Worm (Caenorhabditis elegans) whole organism, late embryonic: ENCODE data around the gene C02D5.2.
A peak's percentile ranks its signal among the peaks of the same experiment; 100 is the strongest.

ENCODE experiments used
- C08G9.2 ChIP-seq: sonication (generic microtip); optimal IDR thresholded peaks from 2 replicates; lab custom pipeline; 2016; ENCODE audit warnings: mild to moderate bottlenecking, missing genetic modification characterization, moderate library complexity, missing compliant biosample characterization
- F13H6.1 ChIP-seq: sonication (generic microtip); optimal IDR thresholded peaks from 2 replicates; lab custom pipeline; 2016; ENCODE audit warnings: missing genetic modification characterization, missing compliant biosample characterization
- K02D7.2 ChIP-seq: sonication (generic microtip); optimal IDR thresholded peaks from 2 replicates; lab custom pipeline; 2017; ENCODE audit warnings: mild to moderate bottlenecking, missing genetic modification characterization, missing compliant biosample characterization
- K09A11.1 ChIP-seq: sonication (generic microtip); optimal IDR thresholded peaks from 2 replicates; lab custom pipeline; 2017; ENCODE audit warnings: antibody characterized with exemption, mild to moderate bottlenecking, missing genetic modification characterization, missing compliant biosample characterization; ENCODE audit not compliant: insufficient read depth
- T23F11.4 ChIP-seq: fragments of 200-800 bp; sonication (Bioruptor generic); optimal IDR thresholded peaks from 2 replicates; lab custom pipeline; 2018; ENCODE audit warnings: mild to moderate bottlenecking, missing genetic modification characterization, missing compliant biosample characterization
- ahr-1 ChIP-seq: sonication (generic microtip); optimal IDR thresholded peaks from 2 replicates; lab custom pipeline; 2016; ENCODE audit warnings: missing genetic modification characterization, missing compliant biosample characterization
- ama-1 ChIP-seq: fragments of 150-350 bp; optimal IDR thresholded peaks from 2 replicates; lab custom pipeline; 2014
- ceh-14 ChIP-seq: sonication (generic microtip); optimal IDR thresholded peaks from 2 replicates; lab custom pipeline; 2016; ENCODE audit warnings: missing genotype, missing genetic modification characterization, missing compliant biosample characterization
- ceh-24 ChIP-seq: sonication (generic microtip); optimal IDR thresholded peaks from 2 replicates; lab custom pipeline; 2016; ENCODE audit warnings: mild to moderate bottlenecking, missing genetic modification characterization, missing compliant biosample characterization
- ceh-30 ChIP-seq: fragments of 150-350 bp; optimal IDR thresholded peaks from 2 replicates; lab custom pipeline; 2014; ENCODE audit warnings: missing biosample characterization, missing genetic modification characterization
- ceh-31 ChIP-seq: sonication (generic microtip); optimal IDR thresholded peaks from 2 replicates; lab custom pipeline; 2016; ENCODE audit warnings: missing genetic modification characterization, missing compliant biosample characterization
- ceh-34 ChIP-seq: sonication (generic microtip); optimal IDR thresholded peaks from 2 replicates; lab custom pipeline; 2016; ENCODE audit warnings: mild to moderate bottlenecking, missing genetic modification characterization, missing compliant biosample characterization
- ceh-45 ChIP-seq: fragments of 200-800 bp; sonication (Bioruptor generic); IDR thresholded peaks from 2 replicates; pipeline ENCODE4 v1.3.6; 2022; ENCODE audit warnings: missing genetic modification reagents, missing genetic modification characterization, missing compliant biosample characterization
- ceh-6 ChIP-seq: fragments of 200-800 bp; sonication (Bioruptor generic); optimal IDR thresholded peaks from 2 replicates; lab custom pipeline; 2018; ENCODE audit warnings: mild to moderate bottlenecking, missing genetic modification characterization, missing compliant biosample characterization
- ceh-9 ChIP-seq: sonication (generic microtip); optimal IDR thresholded peaks from 2 replicates; lab custom pipeline; 2016; ENCODE audit warnings: mild to moderate bottlenecking, missing genetic modification characterization, inconsistent platforms, missing compliant biosample characterization
- che-1 ChIP-seq: sonication (generic microtip); optimal IDR thresholded peaks from 2 replicates; lab custom pipeline; 2016; ENCODE audit warnings: mild to moderate bottlenecking, missing genetic modification characterization, missing compliant biosample characterization
- dve-1 ChIP-seq: sonication (generic microtip); optimal IDR thresholded peaks from 2 replicates; lab custom pipeline; 2017; ENCODE audit warnings: antibody characterized with exemption, mild to moderate bottlenecking, missing genetic modification characterization, missing compliant biosample characterization
- elt-2 ChIP-seq: sonication (generic microtip); optimal IDR thresholded peaks from 2 replicates; lab custom pipeline; 2016; ENCODE audit warnings: missing genetic modification reagents, missing genetic modification characterization, missing compliant biosample characterization
- eyg-1 ChIP-seq: sonication (generic microtip); optimal IDR thresholded peaks from 2 replicates; lab custom pipeline; 2016; ENCODE audit warnings: missing genotype, missing genetic modification characterization, missing compliant biosample characterization
- gmeb-2 ChIP-seq: sonication (generic microtip); optimal IDR thresholded peaks from 2 replicates; lab custom pipeline; 2016; ENCODE audit warnings: missing genetic modification characterization, inconsistent platforms, missing compliant biosample characterization
- hlh-13 ChIP-seq: fragments of 200-800 bp; sonication (Bioruptor generic); optimal IDR thresholded peaks from 2 replicates; lab custom pipeline; 2018; ENCODE audit warnings: mild to moderate bottlenecking, missing genetic modification characterization, missing compliant biosample characterization
- hlh-15 ChIP-seq: sonication (generic microtip); optimal IDR thresholded peaks from 2 replicates; lab custom pipeline; 2016; ENCODE audit warnings: missing genetic modification characterization, missing compliant biosample characterization
- hlh-30 ChIP-seq: sonication (generic microtip); optimal IDR thresholded peaks from 2 replicates; lab custom pipeline; 2017; ENCODE audit warnings: antibody characterized with exemption, missing genetic modification characterization, missing compliant biosample characterization; ENCODE audit not compliant: insufficient read depth
- hlh-6 ChIP-seq: sonication (generic microtip); optimal IDR thresholded peaks from 2 replicates; lab custom pipeline; 2016; ENCODE audit warnings: missing genotype, missing genetic modification characterization, missing compliant biosample characterization
- hlh-8 ChIP-seq: sonication (generic microtip); optimal IDR thresholded peaks from 2 replicates; lab custom pipeline; 2016; ENCODE audit warnings: missing genotype, missing genetic modification characterization, missing compliant biosample characterization
- madf-2 ChIP-seq: sonication (generic microtip); optimal IDR thresholded peaks from 2 replicates; lab custom pipeline; 2017; ENCODE audit warnings: missing genetic modification characterization, missing compliant biosample characterization
- nfya-1 ChIP-seq: sonication (generic microtip); optimal IDR thresholded peaks from 2 replicates; lab custom pipeline; 2017; ENCODE audit warnings: missing genetic modification characterization, mild to moderate bottlenecking, missing compliant biosample characterization, antibody characterized with exemption, moderate library complexity
- nhr-11 ChIP-seq: fragments of 150-350 bp; optimal IDR thresholded peaks from 2 replicates; lab custom pipeline; 2014; ENCODE audit warnings: missing biosample characterization, missing genetic modification characterization
- npax-4 ChIP-seq: sonication (generic microtip); optimal IDR thresholded peaks from 2 replicates; lab custom pipeline; 2016; ENCODE audit warnings: missing genetic modification characterization, missing compliant biosample characterization
- odd-2 ChIP-seq: sonication (generic microtip); optimal IDR thresholded peaks from 2 replicates; lab custom pipeline; 2017; ENCODE audit warnings: antibody characterized with exemption, mild to moderate bottlenecking, missing genetic modification characterization, missing compliant biosample characterization
- pat-9 ChIP-seq: fragments of 200-800 bp; sonication (Bioruptor generic); optimal IDR thresholded peaks from 2 replicates; lab custom pipeline; 2018; ENCODE audit warnings: mild to moderate bottlenecking, missing genetic modification characterization, moderate library complexity, missing compliant biosample characterization
- pha-2 ChIP-seq: sonication (generic microtip); optimal IDR thresholded peaks from 2 replicates; lab custom pipeline; 2017; ENCODE audit warnings: mild to moderate bottlenecking, missing genetic modification characterization, missing compliant biosample characterization
- pha-4 ChIP-seq: fragments of 150-350 bp; optimal IDR thresholded peaks from 2 replicates; lab custom pipeline; 2018; ENCODE audit warnings: missing biosample characterization, missing genetic modification reagents, missing genetic modification characterization
- pqm-1 ChIP-seq: sonication (generic microtip); optimal IDR thresholded peaks from 2 replicates; lab custom pipeline; 2016; ENCODE audit warnings: missing genetic modification characterization, missing compliant biosample characterization
- ref-2 ChIP-seq: sonication (generic microtip); optimal IDR thresholded peaks from 2 replicates; lab custom pipeline; 2016; ENCODE audit warnings: missing genetic modification characterization, missing compliant biosample characterization
- rnt-1 ChIP-seq: sonication (generic microtip); optimal IDR thresholded peaks from 2 replicates; lab custom pipeline; 2016; ENCODE audit warnings: missing genetic modification characterization, missing compliant biosample characterization
- sdc-2 ChIP-seq: sonication (generic microtip); optimal IDR thresholded peaks from 2 replicates; lab custom pipeline; 2016; ENCODE audit warnings: missing genotype, missing genetic modification characterization, missing compliant biosample characterization
- sox-4 ChIP-seq: sonication (generic microtip); optimal IDR thresholded peaks from 2 replicates; lab custom pipeline; 2017; ENCODE audit warnings: mild to moderate bottlenecking, missing genetic modification characterization, inconsistent platforms, missing compliant biosample characterization
- syd-9 ChIP-seq: sonication (generic microtip); optimal IDR thresholded peaks from 2 replicates; lab custom pipeline; 2016; ENCODE audit warnings: mild to moderate bottlenecking, missing genetic modification characterization, moderate library complexity, missing compliant biosample characterization
- unc-3 ChIP-seq, 2 experiments: fragments of 200-800 bp in 1 of 2; sonication (Bioruptor generic) in 1 of 2; sonication (generic microtip) in 1 of 2; conservative IDR thresholded peaks in 1 of 2; optimal IDR thresholded peaks in 1 of 2; 2 replicates each; pipeline versions ENCODE4 v1.3.6 to Lab custom; 2016 to 2022; ENCODE audit warnings: missing compliant biosample characterization in 2 of 2, missing genetic modification characterization in 2 of 2, missing genetic modification reagents in 1 of 2
- unc-42 ChIP-seq: sonication (generic microtip); optimal IDR thresholded peaks from 2 replicates; lab custom pipeline; 2016; ENCODE audit warnings: missing genotype, missing genetic modification characterization, missing compliant biosample characterization
- unc-55 ChIP-seq: sonication (generic microtip); optimal IDR thresholded peaks from 2 replicates; lab custom pipeline; 2017; ENCODE audit warnings: missing biosample characterization, missing genetic modification reagents, missing genetic modification characterization
- zip-5 ChIP-seq: sonication (generic microtip); optimal IDR thresholded peaks from 2 replicates; lab custom pipeline; 2016; ENCODE audit warnings: missing genetic modification characterization, missing compliant biosample characterization
- ztf-16 ChIP-seq: sonication (generic microtip); optimal IDR thresholded peaks from 2 replicates; lab custom pipeline; 2017; ENCODE audit warnings: missing genetic modification characterization, missing compliant biosample characterization

C02D5.2 gene

ce11 chrIII:8556836-8557385 lies at the start of gene C02D5.2:
C02D5.2 (plus strand) TSS chrIII:8557335.
- peak; percentile 19 for TF ChIP-seq rnt-1 (tag; lab: Kevin White, UChicago)
- peak; percentile 12 for TF ChIP-seq ceh-31 (tag; lab: Kevin White, UChicago)
- peak; percentile 35 for TF ChIP-seq ceh-34 (tag; lab: Kevin White, UChicago)
- TF ChIP-seq unc-55, result peak; percentile 97
- no peak for TF ChIP-seq ceh-45 (GFP tag; lab: Robert Waterston, UW)
- TF ChIP-seq nfya-1 (tag; lab: Kevin White, UChicago), result peak; percentile 28
- TF ChIP-seq pat-9 (tag; lab: Kevin White, UChicago), result no peak
- TF ChIP-seq hlh-30 (tag; lab: Kevin White, UChicago), result peak; percentile 12
- TF ChIP-seq, all 69 proteins: peak for 6

ce11 chrIII:8509218-8509617 lies 47.9 kb upstream of the C02D5.2 start:
- no peak for TF ChIP-seq ceh-9 (tag; lab: Kevin White, UChicago)
- no peak for TF ChIP-seq hlh-8
- TF ChIP-seq sox-4 (tag; lab: Kevin White, UChicago), result no peak
- TF ChIP-seq ref-2 (tag; lab: Kevin White, UChicago), result no peak
- no peak for TF ChIP-seq odd-2 (tag; lab: Kevin White, UChicago)
- TF ChIP-seq K02D7.2 (tag; lab: Kevin White, UChicago), result no peak
- TF ChIP-seq pha-2 (tag; lab: Kevin White, UChicago), result no peak
- no peak for TF ChIP-seq gmeb-2
- TF ChIP-seq ahr-1 (tag; lab: Kevin White, UChicago), result no peak
- TF ChIP-seq che-1 (tag; lab: Kevin White, UChicago), result no peak
- TF ChIP-seq elt-2 (tag; lab: Kevin White, UChicago), result no peak
- no peak for TF ChIP-seq dve-1 (tag; lab: Kevin White, UChicago)
- no peak for TF ChIP-seq unc-42
- TF ChIP-seq C08G9.2 (tag; lab: Kevin White, UChicago), result no peak
- no peak for TF ChIP-seq eyg-1 (tag; lab: Kevin White, UChicago)
- no peak for TF ChIP-seq ceh-6 (GFP tag; lab: Kevin White, UChicago)
- no peak for TF ChIP-seq nhr-11 (tag; lab: Kevin White, UChicago)
- no peak for TF ChIP-seq hlh-6
- no peak for TF ChIP-seq ama-1 (lab: Kevin White, UChicago)

ce11 chrIII:8509644-8510393 lies 47.3 kb upstream of the C02D5.2 start:
- TF ChIP-seq madf-2 (tag; lab: Kevin White, UChicago) (no peak), K09A11.1 (tag; lab: Kevin White, UChicago) (no peak), hlh-30 (tag; lab: Kevin White, UChicago) (no peak), ceh-6 (GFP tag; lab: Kevin White, UChicago) (no peak), T23F11.4 (GFP tag; lab: Kevin White, UChicago) (no peak), ceh-14 (tag; lab: Kevin White, UChicago) (peak; percentile 78), ref-2 (tag; lab: Kevin White, UChicago) (peak; percentile 5), F13H6.1 (no peak), hlh-8 (no peak), ceh-24 (tag; lab: Kevin White, UChicago) (no peak), gmeb-2 (no peak), pha-4 (no peak), ztf-16 (no peak), nfya-1 (tag; lab: Kevin White, UChicago) (no peak), unc-42 (peak; percentile 97), hlh-13 (no peak), rnt-1 (tag; lab: Kevin White, UChicago) (no peak), unc-3 (GFP tag; conservative IDR thresholded peaks at IDR 0.05; lab: Robert Waterston, UW) (no peak), unc-3 (tag; optimal IDR thresholded peaks at IDR 0.05; lab: Kevin White, UChicago) (no peak), pqm-1 (no peak), pat-9 (tag; lab: Kevin White, UChicago) (no peak), sdc-2 (tag; lab: Kevin White, UChicago) (no peak), ceh-45 (GFP tag; lab: Robert Waterston, UW) (no peak), pha-2 (tag; lab: Kevin White, UChicago) (no peak), unc-55 (no peak), syd-9 (tag; lab: Kevin White, UChicago) (no peak), hlh-15 (tag; lab: Kevin White, UChicago) (no peak), ceh-30 (tag; lab: Kevin White, UChicago) (no peak), npax-4 (tag; lab: Kevin White, UChicago) (no peak), zip-5 (tag; lab: Kevin White, UChicago) (no peak), ceh-31 (tag; lab: Kevin White, UChicago) (peak; percentile 71)
